Fruit fly (Drosophila melanogaster) whole organism, embryonic: Measurements from ENCODE around the gene asun.

Experiments
- Ada2b ChIP-seq: fragments of 200-800 bp; sonication (Bioruptor generic); IDR thresholded peaks from 2 replicates; pipeline ENCODE4 v1.3.6; 2022; ENCODE audit warnings: missing biosample characterization, missing genetic modification characterization
- Atf6 ChIP-seq: fragments of 200-800 bp; sonication (Bioruptor generic); IDR thresholded peaks from 2 replicates; pipeline ENCODE4 v1.3.6; 2022; ENCODE audit warnings: missing biosample characterization, missing genetic modification characterization
- B-H2 ChIP-seq: fragments of 200-800 bp; sonication (Bioruptor generic); optimal IDR thresholded peaks from 2 replicates; lab custom pipeline; 2018; ENCODE audit warnings: missing biosample characterization, mild to moderate bottlenecking, missing genetic modification characterization
- C15 ChIP-seq: fragments of 200-800 bp; sonication (Bioruptor generic); IDR thresholded peaks from 3 replicates; pipeline ENCODE4 v1.3.6; 2022; ENCODE audit warnings: missing biosample characterization, missing genetic modification characterization
- CG10209 ChIP-seq: fragments of 200-800 bp; sonication (Bioruptor generic); optimal IDR thresholded peaks from 3 replicates; lab custom pipeline; 2017; ENCODE audit warnings: missing biosample characterization, mild to moderate bottlenecking, missing genetic modification characterization, missing genetic modification reagents
- CG11085 ChIP-seq: fragments of 200-800 bp; sonication (Bioruptor generic); IDR thresholded peaks from 2 replicates; pipeline ENCODE4 v1.3.6; 2022; ENCODE audit warnings: missing biosample characterization, missing genetic modification characterization
- CG11398 ChIP-seq: fragments of 200-800 bp; sonication (Bioruptor generic); optimal IDR thresholded peaks from 2 replicates; lab custom pipeline; 2016; ENCODE audit warnings: missing biosample characterization, missing genetic modification characterization
- CG11696 ChIP-seq: fragments of 200-800 bp; sonication (Bioruptor generic); IDR thresholded peaks from 2 replicates; pipeline ENCODE4 v1.3.6; 2022; ENCODE audit warnings: missing biosample characterization, missing genetic modification characterization
- CG12744 ChIP-seq: fragments of 200-800 bp; sonication (Bioruptor generic); optimal IDR thresholded peaks from 2 replicates; lab custom pipeline; 2016; ENCODE audit warnings: missing biosample characterization, missing genetic modification characterization
- CG13624 ChIP-seq: fragments of 200-800 bp; sonication (Bioruptor generic); optimal IDR thresholded peaks from 2 replicates; lab custom pipeline; 2016; ENCODE audit warnings: missing biosample characterization, missing genetic modification characterization
- CG14667 ChIP-seq: fragments of 200-800 bp; sonication (Bioruptor generic); IDR thresholded peaks from 2 replicates; pipeline ENCODE4 v1.3.6; 2022; ENCODE audit warnings: missing biosample characterization, missing genetic modification characterization
- CG17385 ChIP-seq: fragments of 200-800 bp; sonication (Bioruptor generic); optimal IDR thresholded peaks from 3 replicates; lab custom pipeline; 2018; ENCODE audit warnings: missing biosample characterization, mild to moderate bottlenecking, missing genetic modification characterization
- CG18476 ChIP-seq: fragments of 200-800 bp; sonication (Bioruptor generic); optimal IDR thresholded peaks from 2 replicates; lab custom pipeline; 2016; ENCODE audit warnings: missing biosample characterization, mild to moderate bottlenecking, missing genetic modification characterization
- CG2199 ChIP-seq: fragments of 200-800 bp; sonication (Bioruptor generic); IDR thresholded peaks from 3 replicates; pipeline ENCODE4 v1.3.6; 2022; ENCODE audit warnings: missing biosample characterization, missing genetic modification characterization
- CG30431 ChIP-seq: fragments of 200-800 bp; sonication (Bioruptor generic); optimal IDR thresholded peaks from 2 replicates; lab custom pipeline; 2017; ENCODE audit warnings: missing biosample characterization, missing genetic modification characterization
- CG32772 ChIP-seq: fragments of 200-800 bp; sonication (Bioruptor generic); IDR thresholded peaks from 2 replicates; pipeline ENCODE4 v1.3.6; 2022; ENCODE audit warnings: missing biosample characterization, missing genetic modification characterization
- CG4617 ChIP-seq: fragments of 200-800 bp; sonication (Bioruptor generic); optimal IDR thresholded peaks from 3 replicates; lab custom pipeline; 2016; ENCODE audit warnings: missing biosample characterization, missing genetic modification characterization, borderline replicate concordance
- CG7271 ChIP-seq: fragments of 200-800 bp; sonication (Bioruptor generic); optimal IDR thresholded peaks from 2 replicates; lab custom pipeline; 2018; ENCODE audit warnings: missing biosample characterization, mild to moderate bottlenecking, missing genetic modification characterization, moderate library complexity
- CG7839 ChIP-seq: fragments of 200-800 bp; sonication (Bioruptor generic); optimal IDR thresholded peaks from 3 replicates; lab custom pipeline; 2018; ENCODE audit warnings: missing biosample characterization, mild to moderate bottlenecking, missing genetic modification characterization, moderate library complexity
- CG8089 ChIP-seq: fragments of 200-800 bp; sonication (Bioruptor generic); optimal IDR thresholded peaks from 3 replicates; lab custom pipeline; 2016; ENCODE audit warnings: missing biosample characterization, missing genetic modification characterization
- CG8388 ChIP-seq: fragments of 200-800 bp; sonication (Bioruptor generic); optimal IDR thresholded peaks from 2 replicates; lab custom pipeline; 2019; ENCODE audit warnings: missing biosample characterization, mild to moderate bottlenecking, missing genetic modification characterization, moderate library complexity
- CG9609 ChIP-seq: fragments of 200-800 bp; sonication (Bioruptor generic); optimal IDR thresholded peaks from 3 replicates; lab custom pipeline; 2016; ENCODE audit warnings: missing biosample characterization, missing genetic modification characterization
- D ChIP-seq, 2 experiments: fragments of 200-800 bp in 1 of 2; fragments of >200 bp in 1 of 2; sonication (Bioruptor generic) in 1 of 2; optimal IDR thresholded peaks; 2 replicates in 1 of 2; 3 replicates in 1 of 2; lab custom pipeline; 2017; ENCODE audit warnings: mild to moderate bottlenecking in 1 of 2, missing biosample characterization in 1 of 2, missing genetic modification characterization in 1 of 2, missing genetic modification reagents in 1 of 2
- Doc2 ChIP-seq: fragments of 200-800 bp; sonication (Bioruptor generic); IDR thresholded peaks from 2 replicates; pipeline ENCODE4 v1.3.6; 2022; ENCODE audit warnings: missing biosample characterization, missing genetic modification characterization
- Dref ChIP-seq: fragments of 200-800 bp; sonication (Bioruptor generic); IDR thresholded peaks from 2 replicates; pipeline ENCODE4 v1.3.6; 2022; ENCODE audit warnings: missing biosample characterization, missing genetic modification characterization
- Elba2 ChIP-seq: fragments of 200-800 bp; sonication (Bioruptor generic); optimal IDR thresholded peaks from 3 replicates; lab custom pipeline; 2016; ENCODE audit warnings: missing biosample characterization, missing genetic modification characterization
- Ets97D ChIP-seq: fragments of 200-800 bp; sonication (Bioruptor generic); optimal IDR thresholded peaks from 3 replicates; lab custom pipeline; 2016; ENCODE audit warnings: missing biosample characterization, missing genetic modification characterization
- Gsc ChIP-seq: fragments of 200-800 bp; sonication (Bioruptor generic); IDR thresholded peaks from 2 replicates; pipeline ENCODE4 v1.3.6; 2022; ENCODE audit warnings: missing biosample characterization, missing genetic modification characterization
- Hand ChIP-seq: fragments of 200-800 bp; sonication (Bioruptor generic); optimal IDR thresholded peaks from 2 replicates; lab custom pipeline; 2017; ENCODE audit warnings: mild to moderate bottlenecking, missing biosample characterization, missing genetic modification reagents, missing genetic modification characterization
- Hr39 ChIP-seq: fragments of >200 bp; optimal IDR thresholded peaks from 2 replicates; lab custom pipeline; 2017
- Lhr ChIP-seq: fragments of 200-800 bp; sonication (Bioruptor generic); optimal IDR thresholded peaks from 3 replicates; lab custom pipeline; 2017; ENCODE audit warnings: mild to moderate bottlenecking, missing biosample characterization, missing genetic modification reagents, missing genetic modification characterization
- NK7.1 ChIP-seq: fragments of 200-800 bp; sonication (Bioruptor generic); optimal IDR thresholded peaks from 3 replicates; lab custom pipeline; 2016; ENCODE audit warnings: missing biosample characterization, missing genetic modification characterization
- Optix ChIP-seq: fragments of 200-800 bp; sonication (Bioruptor generic); IDR thresholded peaks from 3 replicates; pipeline ENCODE4 v1.3.6; 2022; ENCODE audit warnings: missing biosample characterization, missing genetic modification characterization
- Rfx ChIP-seq: fragments of 200-800 bp; sonication (Bioruptor generic); IDR thresholded peaks from 2 replicates; pipeline ENCODE4 v1.3.6; 2022; ENCODE audit warnings: missing biosample characterization, missing genetic modification characterization
- Scr ChIP-seq: fragments of 200-800 bp; sonication (Bioruptor generic); IDR thresholded peaks from 2 replicates; pipeline ENCODE4 v1.3.6; 2022; ENCODE audit warnings: missing biosample characterization, missing genetic modification characterization; ENCODE audit not compliant: partially characterized antibody
- Xrp1 ChIP-seq: fragments of 200-800 bp; sonication (Bioruptor generic); IDR thresholded peaks from 2 replicates; pipeline ENCODE4 v1.3.6; 2022; ENCODE audit warnings: missing biosample characterization, missing genetic modification characterization
- ato ChIP-seq: fragments of 200-800 bp; sonication (Bioruptor generic); IDR thresholded peaks from 2 replicates; pipeline ENCODE4 v1.3.6; 2022; ENCODE audit warnings: missing biosample characterization, missing genetic modification characterization; ENCODE audit not compliant: partially characterized antibody
- cad ChIP-seq: fragments of >200 bp; optimal IDR thresholded peaks from 2 replicates; lab custom pipeline; 2017; ENCODE audit warnings: missing biosample characterization, missing genetic modification characterization
- chinmo ChIP-seq: fragments of 200-800 bp; sonication (Bioruptor generic); IDR thresholded peaks from 4 replicates; pipeline ENCODE4 v1.3.6; 2022; ENCODE audit warnings: missing biosample characterization, missing genetic modification characterization; ENCODE audit not compliant: partially characterized antibody
- da ChIP-seq: fragments of 200-800 bp; sonication (Bioruptor generic); optimal IDR thresholded peaks from 2 replicates; lab custom pipeline; 2016; ENCODE audit warnings: missing biosample characterization, missing genetic modification characterization
- dysf ChIP-seq: fragments of 200-800 bp; sonication (Bioruptor generic); IDR thresholded peaks from 3 replicates; pipeline ENCODE4 v1.3.6; 2022; ENCODE audit warnings: missing biosample characterization, missing genetic modification characterization
- ems ChIP-seq: fragments of 200-800 bp; sonication (Bioruptor generic); optimal IDR thresholded peaks from 3 replicates; lab custom pipeline; 2016; ENCODE audit warnings: missing biosample characterization, missing genetic modification characterization
- gt ChIP-seq: fragments of 200-800 bp; sonication (Bioruptor generic); IDR thresholded peaks from 2 replicates; pipeline ENCODE4 v1.3.6; 2022; ENCODE audit warnings: missing biosample characterization, missing genetic modification characterization
- ind ChIP-seq: fragments of 200-800 bp; sonication (Bioruptor generic); optimal IDR thresholded peaks from 3 replicates; lab custom pipeline; 2016; ENCODE audit warnings: missing biosample characterization, missing genetic modification characterization
- kah ChIP-seq: fragments of 200-800 bp; sonication (Bioruptor generic); optimal IDR thresholded peaks from 2 replicates; lab custom pipeline; 2018; ENCODE audit warnings: missing biosample characterization, mild to moderate bottlenecking, missing genetic modification characterization
- odd ChIP-seq: fragments of 200-800 bp; sonication (Bioruptor generic); optimal IDR thresholded peaks from 2 replicates; lab custom pipeline; 2017; ENCODE audit warnings: missing biosample characterization, mild to moderate bottlenecking, missing genetic modification characterization
- ranshi ChIP-seq: fragments of 200-800 bp; sonication (Bioruptor generic); IDR thresholded peaks from 2 replicates; pipeline ENCODE4 v1.3.6; 2022; ENCODE audit warnings: missing biosample characterization, missing genetic modification characterization
- repo ChIP-seq: fragments of 200-800 bp; sonication (Bioruptor generic); optimal IDR thresholded peaks from 2 replicates; lab custom pipeline; 2016; ENCODE audit warnings: missing biosample characterization, missing genetic modification characterization
- sens-2 ChIP-seq: fragments of 200-800 bp; sonication (Bioruptor generic); IDR thresholded peaks from 2 replicates; pipeline ENCODE4 v1.3.6; 2022; ENCODE audit warnings: missing biosample characterization, missing genetic modification characterization
- tio ChIP-seq: fragments of 200-800 bp; sonication (Bioruptor generic); optimal IDR thresholded peaks from 2 replicates; lab custom pipeline; 2017; ENCODE audit warnings: missing biosample characterization, missing genetic modification characterization, inconsistent platforms
- toy ChIP-seq: fragments of 200-800 bp; sonication (Bioruptor generic); IDR thresholded peaks from 2 replicates; pipeline ENCODE4 v1.3.6; 2022; ENCODE audit warnings: missing biosample characterization, missing genetic modification characterization

asun gene

dm6 chr3R:16309302-16310080 lies 45.4 kb downstream of the asun start (continued):
- TF ChIP-seq odd (GFP tag; lab: Kevin White, UChicago) (no peak), Lhr (GFP tag; lab: Kevin White, UChicago) (no peak), ato (GFP tag; lab: Robert Waterston, UW) (no peak), Hand (no peak), CG8388 (GFP tag; lab: Kevin White, UChicago) (peak; percentile 13), CG7839 (tag; lab: Kevin White, UChicago) (peak; percentile 35), CG14667 (no peak), dysf (GFP tag; lab: Robert Waterston, UW) (peak; percentile 42; the same call in 1 of the 3 replicates), CG17385 (GFP tag; lab: Kevin White, UChicago) (peak; percentile 15), Dref (GFP tag; lab: Robert Waterston, UW) (no peak), CG7271 (tag; lab: Kevin White, UChicago) (no peak), CG11696 (GFP tag; lab: Robert Waterston, UW) (0 out of 2 replicates have a peak, but pooled peaks have one; percentile 31), ind (GFP tag; lab: Kevin White, UChicago) (peak; percentile 26), CG10209 (GFP tag; lab: Kevin White, UChicago) (no peak), Ets97D (GFP tag; lab: Kevin White, UChicago) (no peak), Atf6 (peak; percentile 60; the same call in 1 of the 2 replicates), kah (no peak), CG12744 (GFP tag; lab: Kevin White, UChicago) (no peak), CG11085 (GFP tag; lab: Robert Waterston, UW) (no peak), C15 (GFP tag; lab: Robert Waterston, UW) (no peak), ems (GFP tag; lab: Kevin White, UChicago) (no peak), sens-2 (no peak), CG11398 (no peak), CG4617 (GFP tag; lab: Kevin White, UChicago) (no peak), CG32772 (GFP tag; lab: Robert Waterston, UW) (no peak), Gsc (GFP tag; lab: Robert Waterston, UW) (no peak), chinmo (GFP tag; lab: Robert Waterston, UW) (peak; percentile 69; the same call in 1 of the 4 replicates), B-H2 (GFP tag; lab: Kevin White, UChicago) (no peak), gt (GFP tag; lab: Robert Waterston, UW) (no peak), CG8089 (GFP tag; lab: Kevin White, UChicago) (no peak), NK7.1 (GFP tag; lab: Kevin White, UChicago) (no peak), CG9609 (GFP tag; lab: Kevin White, UChicago) (no peak), Hr39 (lab: Kevin White, UChicago) (no peak), Scr (GFP tag; lab: Robert Waterston, UW) (no peak), Ada2b (GFP tag; lab: Robert Waterston, UW) (peak; percentile 50), Rfx (GFP tag; lab: Robert Waterston, UW) (peak; percentile 65), da (GFP tag; lab: Kevin White, UChicago) (no peak), repo (GFP tag; lab: Kevin White, UChicago) (no peak), cad (no peak), Doc2 (no peak), CG2199 (no peak), toy (no peak), Xrp1 (no peak), ranshi (no peak), Elba2 (GFP tag; lab: Kevin White, UChicago) (no peak), CG18476 (GFP tag; lab: Kevin White, UChicago) (no peak), tio (no peak), Optix (GFP tag; lab: Robert Waterston, UW) (no peak), D (optimal IDR thresholded peaks at IDR 0.05; lab: Kevin White, UChicago) (no peak), D (GFP tag; optimal IDR thresholded peaks at IDR 0.05; lab: Kevin White, UChicago) (no peak), CG30431 (GFP tag; lab: Kevin White, UChicago) (no peak), CG13624 (GFP tag; lab: Kevin White, UChicago) (no peak)
